Fruit fly (Drosophila melanogaster) whole organism, embryonic: ENCODE measurements around the gene CG43055.

ENCODE experiments used
- CG10147 ChIP-seq: fragments of 200-800 bp; sonication (Bioruptor generic); optimal IDR thresholded peaks from 2 replicates; lab custom pipeline; 2019; ENCODE audit warnings: missing biosample characterization, mild to moderate bottlenecking, missing genetic modification characterization, moderate library complexity
- CG10267 ChIP-seq: fragments of 200-800 bp; sonication (Bioruptor generic); optimal IDR thresholded peaks from 2 replicates; lab custom pipeline; 2018; ENCODE audit warnings: missing biosample characterization, mild to moderate bottlenecking, missing genetic modification characterization, moderate library complexity
- CG10979 ChIP-seq: fragments of 200-800 bp; sonication (Bioruptor generic); optimal IDR thresholded peaks from 2 replicates; lab custom pipeline; 2018; ENCODE audit warnings: missing biosample characterization, mild to moderate bottlenecking, missing genetic modification characterization, moderate library complexity
- CG11247 ChIP-seq: fragments of 200-800 bp; sonication (Bioruptor generic); IDR thresholded peaks from 2 replicates; pipeline ENCODE4 v1.3.6; 2022; ENCODE audit warnings: missing biosample characterization, missing genetic modification characterization
- CG11504 ChIP-seq: fragments of 200-800 bp; sonication (Bioruptor generic); optimal IDR thresholded peaks from 3 replicates; lab custom pipeline; 2019; ENCODE audit warnings: missing biosample characterization, mild to moderate bottlenecking, missing genetic modification characterization, moderate library complexity
- CG12391 ChIP-seq: fragments of 200-800 bp; sonication (Bioruptor generic); optimal IDR thresholded peaks from 3 replicates; lab custom pipeline; 2018; ENCODE audit warnings: missing biosample characterization, mild to moderate bottlenecking, missing genetic modification characterization, moderate library complexity
- CG13424 ChIP-seq: fragments of 200-800 bp; sonication (Bioruptor generic); optimal IDR thresholded peaks from 2 replicates; lab custom pipeline; 2019; ENCODE audit warnings: missing biosample characterization, mild to moderate bottlenecking, missing genetic modification characterization, moderate library complexity
- CG13624 ChIP-seq: fragments of 200-800 bp; sonication (Bioruptor generic); optimal IDR thresholded peaks from 2 replicates; lab custom pipeline; 2016; ENCODE audit warnings: missing biosample characterization, missing genetic modification characterization
- CG18476 ChIP-seq: fragments of 200-800 bp; sonication (Bioruptor generic); optimal IDR thresholded peaks from 2 replicates; lab custom pipeline; 2016; ENCODE audit warnings: missing biosample characterization, mild to moderate bottlenecking, missing genetic modification characterization
- CG2678 ChIP-seq: fragments of 200-800 bp; sonication (Bioruptor generic); optimal IDR thresholded peaks from 3 replicates; lab custom pipeline; 2019; ENCODE audit warnings: missing biosample characterization, mild to moderate bottlenecking, missing genetic modification characterization, moderate library complexity
- CG31441 ChIP-seq: fragments of 200-800 bp; sonication (Bioruptor generic); IDR thresholded peaks from 2 replicates; pipeline ENCODE4 v1.3.6; 2022; ENCODE audit warnings: missing biosample characterization, missing genetic modification characterization
- CG3847 ChIP-seq: fragments of 200-800 bp; sonication (Bioruptor generic); IDR thresholded peaks from 2 replicates; pipeline ENCODE4 v1.3.6; 2022; ENCODE audit warnings: missing biosample characterization, missing genetic modification characterization
- CG43689 ChIP-seq: fragments of 200-800 bp; sonication (Bioruptor generic); IDR thresholded peaks from 2 replicates; pipeline ENCODE4 v1.3.6; 2022; ENCODE audit warnings: missing biosample characterization, missing genetic modification characterization
- CG6272 ChIP-seq: fragments of 200-800 bp; sonication (Bioruptor generic); IDR thresholded peaks from 2 replicates; pipeline ENCODE4 v1.3.6; 2022; ENCODE audit warnings: missing biosample characterization, missing genetic modification characterization
- CG7839 ChIP-seq: fragments of 200-800 bp; sonication (Bioruptor generic); optimal IDR thresholded peaks from 3 replicates; lab custom pipeline; 2018; ENCODE audit warnings: missing biosample characterization, mild to moderate bottlenecking, missing genetic modification characterization, moderate library complexity
- CG9797 ChIP-seq: fragments of 200-800 bp; sonication (Bioruptor generic); optimal IDR thresholded peaks from 3 replicates; lab custom pipeline; 2018; ENCODE audit warnings: missing biosample characterization, mild to moderate bottlenecking, missing genetic modification characterization
- CG9932 ChIP-seq: fragments of 200-800 bp; sonication (Bioruptor generic); IDR thresholded peaks from 2 replicates; pipeline ENCODE4 v1.3.6; 2022; ENCODE audit warnings: missing biosample characterization, missing genetic modification characterization
- CoRest ChIP-seq: fragments of 200-800 bp; sonication (Bioruptor generic); optimal IDR thresholded peaks from 3 replicates; lab custom pipeline; 2018; ENCODE audit warnings: missing biosample characterization, mild to moderate bottlenecking, missing genetic modification characterization, moderate library complexity
- D19A ChIP-seq: fragments of 200-800 bp; optimal IDR thresholded peaks from 3 replicates; lab custom pipeline; 2019; ENCODE audit warnings: missing biosample characterization, mild to moderate bottlenecking, missing genetic modification characterization, moderate library complexity
- Dbx ChIP-seq: fragments of 200-800 bp; sonication (Bioruptor generic); IDR thresholded peaks from 3 replicates; pipeline ENCODE4 v1.3.6; 2022; ENCODE audit warnings: missing biosample characterization, missing genetic modification characterization
- Drgx ChIP-seq: fragments of 200-800 bp; sonication (Bioruptor generic); IDR thresholded peaks from 2 replicates; pipeline ENCODE4 v1.3.6; 2022; ENCODE audit warnings: missing biosample characterization, missing genetic modification characterization
- E2f1 ChIP-seq: fragments of 200-800 bp; sonication (Bioruptor generic); IDR thresholded peaks from 2 replicates; pipeline ENCODE4 v1.3.6; 2022; ENCODE audit warnings: missing biosample characterization, missing genetic modification characterization
- Hmr ChIP-seq: fragments of 200-800 bp; sonication (Bioruptor generic); optimal IDR thresholded peaks from 3 replicates; lab custom pipeline; 2017; ENCODE audit warnings: mild to moderate bottlenecking, missing biosample characterization, missing genetic modification reagents, missing genetic modification characterization
- Hr51 ChIP-seq, 2 experiments: fragments of 200-800 bp; sonication (Bioruptor generic); optimal IDR thresholded peaks; 2 replicates in 1 of 2; 3 replicates in 1 of 2; lab custom pipeline; 2016 to 2018; ENCODE audit warnings: missing biosample characterization in 2 of 2, missing genetic modification characterization in 2 of 2, mild to moderate bottlenecking in 1 of 2, moderate library complexity in 1 of 2
- Hr78 ChIP-seq, 2 experiments: fragments of 200-800 bp in 1 of 2; fragments of >200 bp in 1 of 2; sonication (Bioruptor generic) in 1 of 2; optimal IDR thresholded peaks; 2 replicates each; lab custom pipeline; 2017 to 2019; ENCODE audit warnings: missing biosample characterization in 2 of 2, missing genetic modification characterization in 2 of 2, mild to moderate bottlenecking in 1 of 2, moderate library complexity in 1 of 2
- MBD-R2 ChIP-seq: fragments of 200-800 bp; sonication (Bioruptor generic); IDR thresholded peaks from 2 replicates; pipeline ENCODE4 v1.3.6; 2022; ENCODE audit warnings: missing biosample characterization, missing genetic modification characterization
- Meics ChIP-seq: fragments of 200-800 bp; sonication (Bioruptor generic); optimal IDR thresholded peaks from 2 replicates; lab custom pipeline; 2017; ENCODE audit warnings: missing biosample characterization, mild to moderate bottlenecking, missing genetic modification characterization
- NC2α ChIP-seq: fragments of 200-800 bp; sonication (Bioruptor generic); optimal IDR thresholded peaks from 2 replicates; lab custom pipeline; 2016; ENCODE audit warnings: missing biosample characterization, missing genetic modification characterization
- Opbp ChIP-seq: fragments of 200-800 bp; sonication (Bioruptor generic); IDR thresholded peaks from 3 replicates; pipeline ENCODE4 v1.3.6; 2022; ENCODE audit warnings: missing biosample characterization, missing genetic modification characterization; ENCODE audit not compliant: partially characterized antibody
- PHDP ChIP-seq: fragments of 200-800 bp; sonication (Bioruptor generic); optimal IDR thresholded peaks from 3 replicates; lab custom pipeline; 2018; ENCODE audit warnings: missing biosample characterization, mild to moderate bottlenecking, missing genetic modification characterization, moderate library complexity
- Pdp1 ChIP-seq, 2 experiments: fragments of 200-800 bp; sonication (Bioruptor generic); optimal IDR thresholded peaks; 3 replicates each; lab custom pipeline; 2016; ENCODE audit warnings: missing biosample characterization in 2 of 2, missing genetic modification characterization in 2 of 2, mild to moderate bottlenecking in 1 of 2, moderate library complexity in 1 of 2
- Ptx1 ChIP-seq: fragments of 200-800 bp; sonication (Bioruptor generic); IDR thresholded peaks from 2 replicates; pipeline ENCODE4 v1.3.6; 2022; ENCODE audit warnings: missing biosample characterization, missing genetic modification characterization
- Rfx ChIP-seq: fragments of 200-800 bp; sonication (Bioruptor generic); IDR thresholded peaks from 2 replicates; pipeline ENCODE4 v1.3.6; 2022; ENCODE audit warnings: missing biosample characterization, missing genetic modification characterization
- aop ChIP-seq: fragments of 200-800 bp; sonication (Bioruptor generic); IDR thresholded peaks from 2 replicates; pipeline ENCODE4 v1.3.6; 2022; ENCODE audit warnings: missing biosample characterization, missing genetic modification characterization
- chm ChIP-seq: fragments of 200-800 bp; sonication (Bioruptor generic); IDR thresholded peaks from 2 replicates; pipeline ENCODE4 v1.3.6; 2022; ENCODE audit warnings: missing biosample characterization, missing genetic modification characterization
- crol ChIP-seq: fragments of 200-800 bp; sonication (Bioruptor generic); IDR thresholded peaks from 2 replicates; pipeline ENCODE4 v1.3.6; 2022; ENCODE audit warnings: missing biosample characterization, missing genetic modification characterization
- gem ChIP-seq: fragments of 200-800 bp; sonication (Bioruptor generic); optimal IDR thresholded peaks from 2 replicates; lab custom pipeline; 2019; ENCODE audit warnings: missing biosample characterization, mild to moderate bottlenecking, missing genetic modification characterization, moderate library complexity
- grau ChIP-seq: fragments of 200-800 bp; optimal IDR thresholded peaks from 3 replicates; lab custom pipeline; 2019; ENCODE audit warnings: missing biosample characterization, mild to moderate bottlenecking, missing genetic modification characterization, moderate library complexity
- ken ChIP-seq: fragments of 200-800 bp; sonication (Bioruptor generic); IDR thresholded peaks from 3 replicates; pipeline ENCODE4 v1.3.6; 2022; ENCODE audit warnings: missing biosample characterization, missing genetic modification characterization
- p53 ChIP-seq: fragments of 200-800 bp; sonication (Bioruptor generic); optimal IDR thresholded peaks from 2 replicates; lab custom pipeline; 2016; ENCODE audit warnings: missing biosample characterization, missing genetic modification characterization
- phol ChIP-seq: fragments of 200-800 bp; sonication (Bioruptor generic); optimal IDR thresholded peaks from 3 replicates; lab custom pipeline; 2018; ENCODE audit warnings: missing biosample characterization, mild to moderate bottlenecking, missing genetic modification characterization, moderate library complexity
- pros ChIP-seq: fragments of 200-800 bp; sonication (Bioruptor generic); optimal IDR thresholded peaks from 3 replicates; lab custom pipeline; 2019; ENCODE audit warnings: missing biosample characterization, mild to moderate bottlenecking, missing genetic modification characterization, moderate library complexity
- pzg ChIP-seq: fragments of 200-800 bp; sonication (Bioruptor generic); optimal IDR thresholded peaks from 3 replicates; lab custom pipeline; 2018; ENCODE audit warnings: missing biosample characterization, mild to moderate bottlenecking, missing genetic modification characterization, moderate library complexity
- row ChIP-seq: fragments of 200-800 bp; sonication (Bioruptor generic); IDR thresholded peaks from 3 replicates; pipeline ENCODE4 v1.3.6; 2022; ENCODE audit warnings: missing biosample characterization, missing genetic modification characterization
- sd ChIP-seq: fragments of 200-800 bp; sonication (Bioruptor generic); optimal IDR thresholded peaks from 3 replicates; lab custom pipeline; 2018; ENCODE audit warnings: missing biosample characterization, mild to moderate bottlenecking, missing genetic modification characterization, moderate library complexity
- sens ChIP-seq: fragments of 200-800 bp; sonication (Bioruptor generic); peaks from one replicate; lab custom pipeline; 2016; ENCODE audit warnings: missing biosample characterization, missing genetic modification characterization
- stc ChIP-seq: fragments of 200-800 bp; sonication (Bioruptor generic); IDR thresholded peaks from 2 replicates; pipeline ENCODE4 v1.3.6; 2022; ENCODE audit warnings: missing biosample characterization, missing genetic modification characterization
- tll ChIP-seq, 2 experiments: fragments of 200-800 bp in 1 of 2; fragments of >200 bp in 1 of 2; sonication (Bioruptor generic) in 1 of 2; optimal IDR thresholded peaks; 2 replicates each; lab custom pipeline; 2017 to 2019; ENCODE audit warnings: missing biosample characterization in 2 of 2, missing genetic modification characterization in 2 of 2, mild to moderate bottlenecking in 1 of 2, moderate library complexity in 1 of 2
- unpg ChIP-seq: fragments of 200-800 bp; sonication (Bioruptor generic); optimal IDR thresholded peaks from 3 replicates; lab custom pipeline; 2018; ENCODE audit warnings: missing biosample characterization, mild to moderate bottlenecking, missing genetic modification characterization, moderate library complexity

The CG43055 gene

DNA sequence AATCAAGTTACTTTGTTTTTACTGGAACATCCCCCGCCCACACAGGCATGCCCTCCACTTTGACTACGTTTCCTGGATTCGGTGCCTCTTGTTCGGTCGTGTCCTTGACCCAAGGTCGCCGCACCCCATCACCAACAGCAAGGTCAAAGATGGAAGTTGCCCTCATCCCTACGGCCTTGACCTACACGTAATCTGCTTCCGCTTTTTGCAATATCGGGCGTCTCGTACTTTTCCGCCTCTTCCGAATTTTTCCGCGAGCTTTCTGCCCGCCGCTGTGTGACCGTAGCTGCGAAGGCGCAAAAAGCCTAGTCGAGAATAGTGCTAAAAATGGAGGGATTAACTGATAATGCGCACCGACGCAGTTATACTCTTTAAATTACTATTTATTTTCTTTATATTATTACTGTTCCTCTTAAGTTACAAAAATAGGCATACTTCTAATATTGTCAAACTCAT is 45.6 kb downstream of the CG43055 start, which contains the start of gene Gs1l:
Gs1l (minus strand) TSS at position 269 of the 456 bp plus-strand sequence.
- TF ChIP-seq p53 (GFP tag; lab: Kevin White, UChicago), result no peak
- TF ChIP-seq Opbp (GFP tag; lab: Robert Waterston, UW), result 0 out of 3 replicates have a peak, but pooled peaks have one; percentile 11
- 0 out of 3 replicates have a peak, but pooled peaks have one; percentile 9 for TF ChIP-seq ken (GFP tag; lab: Robert Waterston, UW)
- peak; percentile 23 for TF ChIP-seq CoRest
- no peak for TF ChIP-seq Hmr (GFP tag; lab: Kevin White, UChicago)
- peak; percentile 71 for TF ChIP-seq Rfx
- TF ChIP-seq Pdp1 (GFP tag; optimal IDR thresholded peaks at IDR 0.05; lab: Kevin White, UChicago), result peak in 1 of 2 experiments; percentile 11
- no peak for TF ChIP-seq CG6272 (GFP tag; lab: Robert Waterston, UW)
- peak; percentile 9 for TF ChIP-seq CG10267 (tag; lab: Kevin White, UChicago)
- peak in 1 of 2 experiments; percentile 21 for TF ChIP-seq Hr51 (GFP tag; optimal IDR thresholded peaks at IDR 0.05; lab: Kevin White, UChicago)
- TF ChIP-seq CG11504 (tag; lab: Kevin White, UChicago), result peak; percentile 17
- peak; percentile 46 for TF ChIP-seq CG9797 (GFP tag; lab: Kevin White, UChicago)
- TF ChIP-seq aop, result no peak
- no peak for TF ChIP-seq CG43689 (GFP tag; lab: Robert Waterston, UW)
- TF ChIP-seq CG31441 (GFP tag; lab: Robert Waterston, UW), result 0 out of 2 replicates have a peak, but pooled peaks have one; percentile 24
- TF ChIP-seq Meics (GFP tag; lab: Kevin White, UChicago), result peak; percentile 19
- TF ChIP-seq pros (GFP tag; lab: Kevin White, UChicago), result no peak
- TF ChIP-seq Drgx (GFP tag; lab: Robert Waterston, UW), result peak; percentile 54
- peak; percentile 37 for TF ChIP-seq gem (tag; lab: Kevin White, UChicago)
- peak; percentile 38 for TF ChIP-seq CG2678 (tag; lab: Kevin White, UChicago)
- no peak for TF ChIP-seq NC2α (GFP tag; lab: Kevin White, UChicago)
- peak; percentile 30 for TF ChIP-seq PHDP (tag; lab: Kevin White, UChicago)
- TF ChIP-seq D19A (tag; lab: Kevin White, UChicago), result peak; percentile 99
- peak in 1 of 2 experiments; percentile 55 for TF ChIP-seq Hr78 (GFP tag; optimal IDR thresholded peaks at IDR 0.05; lab: Kevin White, UChicago)
- TF ChIP-seq CG13424 (tag; lab: Kevin White, UChicago), result peak; percentile 21
- TF ChIP-seq Dbx (GFP tag; lab: Robert Waterston, UW), result peak; percentile 76; the same call in 2 of the 3 replicates
- TF ChIP-seq CG9932 (GFP tag; lab: Robert Waterston, UW), result peak; percentile 42; the same call in 1 of the 2 replicates
- TF ChIP-seq stc (GFP tag; lab: Robert Waterston, UW), result 0 out of 2 replicates have a peak, but pooled peaks have one; percentile 21
- peak; percentile 11 for TF ChIP-seq phol (tag; lab: Kevin White, UChicago)
- TF ChIP-seq sd (tag; lab: Kevin White, UChicago), result peak; percentile 56
- peak; percentile 93 for TF ChIP-seq row (GFP tag; lab: Robert Waterston, UW)
- peak; percentile 48; the same call in 1 of the 2 replicates for TF ChIP-seq Ptx1 (GFP tag; lab: Robert Waterston, UW)
- peak; percentile 22 for TF ChIP-seq CG12391 (tag; lab: Kevin White, UChicago)
- TF ChIP-seq tll (GFP tag; optimal IDR thresholded peaks at IDR 0.05; lab: Kevin White, UChicago), result no peak
- TF ChIP-seq crol (GFP tag; lab: Robert Waterston, UW), result 0 out of 2 replicates have a peak, but pooled peaks have one; percentile 15
- TF ChIP-seq CG3847 (GFP tag; lab: Robert Waterston, UW), result peak; percentile 42; the same call in 1 of the 2 replicates
- TF ChIP-seq CG10979 (tag; lab: Kevin White, UChicago), result peak; percentile 11
- TF ChIP-seq CG18476, result no peak
- TF ChIP-seq grau, result peak; percentile 33
- 0 out of 2 replicates have a peak, but pooled peaks have one; percentile 22 for TF ChIP-seq CG11247
- TF ChIP-seq unpg, result peak; percentile 34
- no peak for TF ChIP-seq CG13624
- TF ChIP-seq chm (GFP tag; lab: Robert Waterston, UW), result peak; percentile 7; the same call in 1 of the 2 replicates
- peak; percentile 28; the same call in 1 of the 2 replicates for TF ChIP-seq E2f1 (GFP tag; lab: Robert Waterston, UW)
- peak; percentile 24 for TF ChIP-seq CG10147
- TF ChIP-seq sens (GFP tag; lab: Kevin White, UChicago), result peak; percentile 61
- TF ChIP-seq CG7839 (tag; lab: Kevin White, UChicago), result peak; percentile 36
- TF ChIP-seq pzg (GFP tag; lab: Kevin White, UChicago), result peak; percentile 55
- peak; percentile 86 for TF ChIP-seq MBD-R2 (GFP tag; lab: Robert Waterston, UW)
